Fruit fly (Drosophila melanogaster) whole organism, pupa: ENCODE results near the gene Chsy.

Experiments used
- CG10348 ChIP-seq: fragments of 200-800 bp; sonication (Bioruptor generic); IDR thresholded peaks from 2 replicates; pipeline ENCODE4 v1.3.6; 2022; ENCODE audit warnings: missing biosample characterization, missing genetic modification characterization
- CG12605 ChIP-seq: fragments of 200-800 bp; sonication (Bioruptor generic); IDR thresholded peaks from 2 replicates; pipeline ENCODE4 v1.3.6; 2022; ENCODE audit warnings: missing biosample characterization, missing genetic modification characterization
- CG13204 ChIP-seq: fragments of 200-800 bp; sonication (Bioruptor generic); optimal IDR thresholded peaks from 2 replicates; lab custom pipeline; 2018; ENCODE audit warnings: missing biosample characterization, mild to moderate bottlenecking, missing genetic modification characterization, moderate library complexity
- CG14655 ChIP-seq: fragments of 200-800 bp; sonication (Bioruptor generic); optimal IDR thresholded peaks from 3 replicates; lab custom pipeline; 2017; ENCODE audit warnings: mild to moderate bottlenecking, missing biosample characterization, missing genetic modification reagents, missing genetic modification characterization
- CG15710 ChIP-seq: fragments of 200-800 bp; sonication (Bioruptor generic); optimal IDR thresholded peaks from 2 replicates; lab custom pipeline; 2018; ENCODE audit warnings: missing biosample characterization, mild to moderate bottlenecking, missing genetic modification characterization, moderate library complexity
- CG17806 ChIP-seq: fragments of 200-800 bp; sonication (Bioruptor generic); optimal IDR thresholded peaks from 2 replicates; lab custom pipeline; 2018; ENCODE audit warnings: missing biosample characterization, mild to moderate bottlenecking, missing genetic modification characterization, moderate library complexity
- CG32121 ChIP-seq: fragments of 200-800 bp; sonication (Bioruptor generic); IDR thresholded peaks from 2 replicates; pipeline ENCODE4 v1.3.6; 2022; ENCODE audit warnings: missing biosample characterization, missing genetic modification characterization
- CG34367 ChIP-seq: fragments of 200-800 bp; sonication (Bioruptor generic); optimal IDR thresholded peaks from 2 replicates; lab custom pipeline; 2018; ENCODE audit warnings: missing biosample characterization, mild to moderate bottlenecking, missing genetic modification characterization
- CG4496 ChIP-seq: fragments of 200-800 bp; sonication (Bioruptor generic); IDR thresholded peaks from 3 replicates; pipeline ENCODE4 v1.3.6; 2022; ENCODE audit warnings: missing biosample characterization, missing genetic modification characterization
- CG8159 ChIP-seq: fragments of 200-800 bp; sonication (Bioruptor generic); optimal IDR thresholded peaks from 3 replicates; lab custom pipeline; 2018; ENCODE audit warnings: missing biosample characterization, mild to moderate bottlenecking, missing genetic modification characterization, moderate library complexity
- CG8301 ChIP-seq: fragments of 200-800 bp; sonication (Bioruptor generic); optimal IDR thresholded peaks from 2 replicates; lab custom pipeline; 2018; ENCODE audit warnings: missing biosample characterization, mild to moderate bottlenecking, missing genetic modification characterization
- CG9948 ChIP-seq: fragments of 200-800 bp; sonication (Bioruptor generic); optimal IDR thresholded peaks from 2 replicates; lab custom pipeline; 2018; ENCODE audit warnings: missing biosample characterization, mild to moderate bottlenecking, missing genetic modification characterization, moderate library complexity
- D1 ChIP-seq: fragments of 200-800 bp; sonication (Bioruptor generic); optimal IDR thresholded peaks from 2 replicates; lab custom pipeline; 2018; ENCODE audit warnings: missing biosample characterization, mild to moderate bottlenecking, missing genetic modification characterization, moderate library complexity
- EcR ChIP-seq: fragments of 200-800 bp; sonication (Bioruptor generic); optimal IDR thresholded peaks from 3 replicates; lab custom pipeline; 2019; ENCODE audit warnings: missing biosample characterization, missing genetic modification characterization, mild to moderate bottlenecking, moderate library complexity, missing genetic modification reagents
- Ets98B ChIP-seq: fragments of 200-800 bp; sonication (Bioruptor generic); IDR thresholded peaks from 2 replicates; pipeline ENCODE4 v1.3.6; 2022; ENCODE audit warnings: missing biosample characterization, missing genetic modification characterization
- Pif1A ChIP-seq: fragments of 200-800 bp; sonication (Bioruptor generic); optimal IDR thresholded peaks from 3 replicates; lab custom pipeline; 2016; ENCODE audit warnings: missing biosample characterization, missing genetic modification characterization
- Pif1B ChIP-seq: fragments of 200-800 bp; sonication (Bioruptor generic); optimal IDR thresholded peaks from 3 replicates; lab custom pipeline; 2016; ENCODE audit warnings: missing biosample characterization, missing genetic modification characterization
- Snoo ChIP-seq: fragments of 200-800 bp; sonication (Bioruptor generic); optimal IDR thresholded peaks from 3 replicates; lab custom pipeline; 2017; ENCODE audit warnings: missing biosample characterization, mild to moderate bottlenecking, missing genetic modification characterization, inconsistent platforms
- fd96Ca ChIP-seq: fragments of 200-800 bp; sonication (Bioruptor generic); IDR thresholded peaks from 3 replicates; pipeline ENCODE4 v1.3.6; 2022; ENCODE audit warnings: missing biosample characterization, missing genetic modification characterization
- gl ChIP-seq: fragments of 200-800 bp; sonication (Bioruptor generic); optimal IDR thresholded peaks from 2 replicates; lab custom pipeline; 2018; ENCODE audit warnings: missing biosample characterization, mild to moderate bottlenecking, missing genetic modification characterization
- rn ChIP-seq: fragments of 200-800 bp; sonication (Bioruptor generic); IDR thresholded peaks from 2 replicates; pipeline ENCODE4 v1.3.6; 2022; ENCODE audit warnings: missing biosample characterization, missing genetic modification characterization

Chsy gene

DNA sequence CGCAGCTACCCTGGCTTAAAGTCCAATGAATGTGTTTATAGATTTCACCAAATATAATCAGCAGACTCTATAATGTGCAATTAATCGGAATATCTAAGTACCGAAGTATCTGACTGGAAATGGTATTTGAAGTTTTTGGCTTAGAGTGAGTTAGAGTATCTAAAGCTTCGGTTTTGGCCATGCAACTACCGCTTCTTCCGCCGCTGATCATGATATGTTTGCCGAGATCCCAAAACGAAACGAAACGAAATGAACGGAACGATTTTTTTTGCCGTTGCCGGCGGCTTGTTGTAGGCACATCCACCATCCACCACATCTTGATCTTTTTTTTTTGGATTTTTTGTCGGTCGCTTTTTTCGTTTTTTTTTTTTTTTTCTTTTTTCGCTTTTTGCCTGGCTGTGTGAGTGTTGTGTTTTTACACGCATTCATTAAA, 29.7 kb upstream of the Chsy start:
- TF ChIP-seq CG15710 (tag; lab: Kevin White, UChicago), result peak; percentile 69
- TF ChIP-seq rn, result peak; percentile 62; the same call in 1 of the 2 replicates
- TF ChIP-seq CG8159 (tag; lab: Kevin White, UChicago), result peak; percentile 68
- TF ChIP-seq CG34367, result peak; percentile 60
- TF ChIP-seq Pif1A (GFP tag; lab: Kevin White, UChicago), result peak; percentile 86
- peak; percentile 83 for TF ChIP-seq Pif1B
- peak; percentile 90 for TF ChIP-seq CG12605 (GFP tag; lab: Robert Waterston, UW)
- TF ChIP-seq CG10348, result 0 out of 2 replicates have a peak, but pooled peaks have one; percentile 5
- TF ChIP-seq fd96Ca (GFP tag; lab: Robert Waterston, UW), result peak; percentile 90
- TF ChIP-seq Snoo (tag; lab: Kevin White, UChicago), result peak; percentile 74
- TF ChIP-seq D1 (tag; lab: Kevin White, UChicago), result no peak
- TF ChIP-seq gl (tag; lab: Kevin White, UChicago), result peak; percentile 53
- TF ChIP-seq Ets98B (GFP tag; lab: Robert Waterston, UW), result peak; percentile 90
- TF ChIP-seq CG17806 (tag; lab: Kevin White, UChicago), result peak; percentile 62
- no peak for TF ChIP-seq EcR
- peak; percentile 80 for TF ChIP-seq CG8301 (tag; lab: Kevin White, UChicago)
- TF ChIP-seq CG13204 (GFP tag; lab: Kevin White, UChicago), result peak; percentile 57
- peak; percentile 55 for TF ChIP-seq CG9948 (tag; lab: Kevin White, UChicago)
- TF ChIP-seq CG32121 (GFP tag; lab: Robert Waterston, UW), result peak; percentile 91
- peak; percentile 82 for TF ChIP-seq CG14655 (GFP tag; lab: Kevin White, UChicago)
- TF ChIP-seq CG4496 (GFP tag; lab: Robert Waterston, UW), result peak; percentile 95
- TF ChIP-seq, all 21 proteins: peak for 19

DNA sequence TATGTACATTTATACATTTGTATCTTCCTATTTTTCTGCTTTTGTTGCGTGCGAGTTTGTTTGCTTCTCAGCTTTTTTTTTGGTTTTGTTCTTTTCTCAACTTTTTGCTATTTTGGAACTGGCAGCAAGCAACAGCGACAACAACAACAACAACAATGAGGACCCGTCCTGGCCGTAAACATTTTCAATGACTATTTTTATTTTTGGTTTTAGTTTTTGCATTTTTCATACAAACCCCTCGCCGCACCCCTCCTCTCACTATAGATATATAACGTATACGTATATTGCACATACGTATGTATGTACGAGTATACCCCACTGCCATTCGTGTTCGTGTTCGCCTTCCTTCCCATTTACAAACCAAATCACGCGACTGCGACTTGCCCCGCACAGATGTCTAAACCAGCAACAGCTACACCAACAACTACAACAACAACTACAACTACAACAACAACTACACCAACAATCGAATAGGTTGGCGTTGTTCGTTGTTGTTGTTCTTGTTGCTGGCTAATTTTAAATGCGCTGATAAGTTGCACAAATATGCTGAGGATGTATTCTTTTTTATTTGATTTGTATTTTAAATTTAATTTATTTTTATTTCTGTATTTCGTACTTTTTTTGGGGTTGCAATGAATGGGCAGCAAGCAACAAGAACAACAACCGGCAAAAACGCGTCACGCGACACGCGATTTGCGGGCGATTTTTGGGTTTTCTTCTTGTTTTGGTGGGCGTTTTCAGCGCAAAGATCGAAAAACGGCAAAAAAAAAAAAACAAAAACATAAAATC, 27.3 kb upstream of the Chsy start:
- peak; percentile 6 for TF ChIP-seq CG17806 (tag; lab: Kevin White, UChicago)
- TF ChIP-seq EcR, result no peak
- no peak for TF ChIP-seq D1 (tag; lab: Kevin White, UChicago)
- peak; percentile 75; the same call in 1 of the 2 replicates for TF ChIP-seq CG12605 (GFP tag; lab: Robert Waterston, UW)
- TF ChIP-seq CG8301 (tag; lab: Kevin White, UChicago), result peak; percentile 52
- TF ChIP-seq CG13204 (GFP tag; lab: Kevin White, UChicago), result peak; percentile 57
- TF ChIP-seq rn, result no peak
- TF ChIP-seq Snoo (tag; lab: Kevin White, UChicago), result no peak
- no peak for TF ChIP-seq CG10348
- TF ChIP-seq CG9948 (tag; lab: Kevin White, UChicago), result no peak
- peak; percentile 76 for TF ChIP-seq CG4496 (GFP tag; lab: Robert Waterston, UW)
- peak; percentile 64 for TF ChIP-seq CG32121 (GFP tag; lab: Robert Waterston, UW)
- TF ChIP-seq CG8159 (tag; lab: Kevin White, UChicago), result peak; percentile 33
- TF ChIP-seq gl (tag; lab: Kevin White, UChicago), result peak; percentile 59
- TF ChIP-seq Pif1A (GFP tag; lab: Kevin White, UChicago), result peak; percentile 4
- TF ChIP-seq Pif1B, result peak; percentile 3
- peak; percentile 78 for TF ChIP-seq fd96Ca (GFP tag; lab: Robert Waterston, UW)
- peak; percentile 44 for TF ChIP-seq Ets98B (GFP tag; lab: Robert Waterston, UW)
- TF ChIP-seq CG34367, result peak; percentile 34
- TF ChIP-seq CG15710 (tag; lab: Kevin White, UChicago), result peak; percentile 35
- TF ChIP-seq CG14655 (GFP tag; lab: Kevin White, UChicago), result peak; percentile 67

DNA sequence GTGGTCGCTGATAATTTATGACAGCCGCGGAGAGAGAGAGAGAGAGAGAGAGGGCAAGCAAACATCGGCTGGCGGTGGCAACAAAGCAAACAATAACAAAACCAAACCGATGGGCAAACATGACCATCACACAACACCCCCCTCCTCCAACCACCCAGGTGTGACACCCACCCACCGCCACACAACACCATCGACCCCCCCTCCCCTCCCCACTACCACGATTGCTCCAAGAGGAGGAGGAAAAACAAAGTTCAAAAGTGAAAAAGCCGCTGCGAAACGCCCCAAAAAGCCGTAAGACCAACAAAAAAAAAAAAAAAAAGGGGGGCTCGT, 26.3 kb upstream of the Chsy start:
- TF ChIP-seq Pif1B (no peak), CG13204 (GFP tag; lab: Kevin White, UChicago) (no peak), CG4496 (GFP tag; lab: Robert Waterston, UW) (no peak), Snoo (tag; lab: Kevin White, UChicago) (no peak), CG17806 (tag; lab: Kevin White, UChicago) (no peak), CG10348 (no peak), rn (no peak), CG32121 (GFP tag; lab: Robert Waterston, UW) (no peak), fd96Ca (GFP tag; lab: Robert Waterston, UW) (no peak), CG9948 (tag; lab: Kevin White, UChicago) (no peak), gl (tag; lab: Kevin White, UChicago) (no peak), CG12605 (GFP tag; lab: Robert Waterston, UW) (no peak), CG8159 (tag; lab: Kevin White, UChicago) (no peak), Ets98B (GFP tag; lab: Robert Waterston, UW) (no peak)

DNA sequence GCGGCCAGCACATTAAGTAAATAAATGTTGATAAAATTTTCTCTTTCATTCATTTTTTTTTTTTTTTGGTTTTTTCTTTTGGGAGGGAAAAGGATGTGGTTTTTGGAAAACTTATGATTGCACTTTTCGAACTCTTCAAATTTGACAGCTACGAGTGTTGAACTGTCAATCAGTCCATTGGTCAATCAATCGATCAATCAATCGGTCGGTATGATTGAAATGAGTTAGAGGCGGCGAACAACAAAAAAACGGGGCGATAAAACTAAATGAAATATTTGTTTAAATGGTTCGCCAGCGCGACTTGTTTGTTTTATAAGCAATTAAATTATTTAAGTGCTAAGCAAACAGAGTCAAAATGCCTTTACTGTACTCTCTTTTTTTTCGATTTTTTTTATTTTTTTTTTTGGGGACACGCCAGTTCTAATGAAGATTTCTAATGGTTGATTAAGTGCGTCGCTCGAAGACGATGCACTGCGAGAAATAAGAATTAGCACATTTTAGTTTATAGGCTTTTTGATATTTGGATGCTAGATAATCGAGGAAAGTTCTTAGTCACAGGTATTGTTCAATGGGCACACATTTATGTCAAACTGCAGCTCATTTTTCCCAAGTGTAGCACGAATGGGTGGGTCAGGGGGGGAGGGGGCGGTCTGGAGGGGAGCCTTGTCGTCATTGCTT, 25.8 kb upstream of the Chsy start:
- peak; percentile 67; the same call in 2 of the 3 replicates for TF ChIP-seq fd96Ca (GFP tag; lab: Robert Waterston, UW)
- TF ChIP-seq CG14655 (GFP tag; lab: Kevin White, UChicago), result peak; percentile 44
- TF ChIP-seq D1 (tag; lab: Kevin White, UChicago), result no peak
- TF ChIP-seq Pif1A (GFP tag; lab: Kevin White, UChicago), result no peak
- TF ChIP-seq CG12605 (GFP tag; lab: Robert Waterston, UW), result 0 out of 2 replicates have a peak, but pooled peaks have one; percentile 21
- TF ChIP-seq CG10348, result no peak
- TF ChIP-seq CG17806 (tag; lab: Kevin White, UChicago), result no peak
- TF ChIP-seq CG8301 (tag; lab: Kevin White, UChicago), result no peak
- no peak for TF ChIP-seq CG13204 (GFP tag; lab: Kevin White, UChicago)
- no peak for TF ChIP-seq gl (tag; lab: Kevin White, UChicago)
- no peak for TF ChIP-seq rn
- TF ChIP-seq Ets98B (GFP tag; lab: Robert Waterston, UW), result peak; percentile 49; the same call in 1 of the 2 replicates
- TF ChIP-seq Pif1B, result no peak
- TF ChIP-seq CG32121 (GFP tag; lab: Robert Waterston, UW), result peak; percentile 40; the same call in 1 of the 2 replicates
- TF ChIP-seq EcR, result no peak
- TF ChIP-seq Snoo (tag; lab: Kevin White, UChicago), result peak; percentile 23
- TF ChIP-seq CG34367, result no peak
- no peak for TF ChIP-seq CG8159 (tag; lab: Kevin White, UChicago)
- TF ChIP-seq CG9948 (tag; lab: Kevin White, UChicago), result no peak
- peak; percentile 69; the same call in 2 of the 3 replicates for TF ChIP-seq CG4496 (GFP tag; lab: Robert Waterston, UW)
- no peak for TF ChIP-seq CG15710 (tag; lab: Kevin White, UChicago)
